Fruit fly (Drosophila melanogaster) whole organism, embryonic: ENCODE results near the gene CG14194.

Source experiments
- CG10267 ChIP-seq: fragments of 200-800 bp; sonication (Bioruptor generic); optimal IDR thresholded peaks from 2 replicates; lab custom pipeline; 2018; ENCODE audit warnings: missing biosample characterization, mild to moderate bottlenecking, missing genetic modification characterization, moderate library complexity
- CG11093 ChIP-seq: fragments of 200-800 bp; sonication (Bioruptor generic); IDR thresholded peaks from 3 replicates; pipeline ENCODE4 v1.3.6; 2022; ENCODE audit warnings: missing biosample characterization, missing genetic modification characterization
- CG11456 ChIP-seq: fragments of 200-800 bp; sonication (Bioruptor generic); IDR thresholded peaks from 3 replicates; pipeline ENCODE4 v1.3.6; 2022; ENCODE audit warnings: missing biosample characterization, missing genetic modification characterization
- CG15514 ChIP-seq: fragments of 200-800 bp; sonication (Bioruptor generic); optimal IDR thresholded peaks from 3 replicates; lab custom pipeline; 2017; ENCODE audit warnings: missing biosample characterization, missing genetic modification characterization, mild to moderate bottlenecking, moderate library complexity, missing genetic modification reagents
- CG17361 ChIP-seq: fragments of 200-800 bp; sonication (Bioruptor generic); IDR thresholded peaks from 3 replicates; pipeline ENCODE4 v1.3.6; 2022; ENCODE audit warnings: missing biosample characterization, missing genetic modification characterization
- CG17612 ChIP-seq: fragments of 200-800 bp; sonication (Bioruptor generic); IDR thresholded peaks from 2 replicates; pipeline ENCODE4 v1.3.6; 2022; ENCODE audit warnings: missing biosample characterization, missing genetic modification characterization
- CG2116 ChIP-seq: fragments of 200-800 bp; sonication (Bioruptor generic); optimal IDR thresholded peaks from 3 replicates; lab custom pipeline; 2018; ENCODE audit warnings: missing biosample characterization, mild to moderate bottlenecking, missing genetic modification characterization
- CG30020 ChIP-seq: fragments of 200-800 bp; optimal IDR thresholded peaks from 2 replicates; lab custom pipeline; 2019; ENCODE audit warnings: missing biosample characterization, mild to moderate bottlenecking, missing genetic modification characterization, moderate library complexity
- CG3065 ChIP-seq: fragments of 200-800 bp; sonication (Bioruptor generic); optimal IDR thresholded peaks from 2 replicates; lab custom pipeline; 2016; ENCODE audit warnings: missing biosample characterization, missing genetic modification characterization
- CG3407 ChIP-seq: fragments of 200-800 bp; sonication (Bioruptor generic); optimal IDR thresholded peaks from 2 replicates; lab custom pipeline; 2018; ENCODE audit warnings: missing biosample characterization, mild to moderate bottlenecking, missing genetic modification characterization
- CG34224 ChIP-seq: fragments of 200-800 bp; sonication (Bioruptor generic); IDR thresholded peaks from 3 replicates; pipeline ENCODE4 v1.3.6; 2022; ENCODE audit warnings: missing biosample characterization, missing genetic modification characterization; ENCODE audit not compliant: partially characterized antibody
- CG34422 ChIP-seq: fragments of 200-800 bp; sonication (Bioruptor generic); IDR thresholded peaks from 3 replicates; pipeline ENCODE4 v1.3.6; 2022; ENCODE audit warnings: missing biosample characterization, missing genetic modification characterization
- CG4617 ChIP-seq: fragments of 200-800 bp; sonication (Bioruptor generic); optimal IDR thresholded peaks from 3 replicates; lab custom pipeline; 2016; ENCODE audit warnings: missing biosample characterization, missing genetic modification characterization, borderline replicate concordance
- CG6175 ChIP-seq: fragments of 200-800 bp; sonication (Bioruptor generic); IDR thresholded peaks from 3 replicates; pipeline ENCODE4 v1.3.6; 2022; ENCODE audit warnings: missing biosample characterization, missing genetic modification characterization
- CG7556 ChIP-seq: fragments of 200-800 bp; sonication (Bioruptor generic); optimal IDR thresholded peaks from 2 replicates; lab custom pipeline; 2017; ENCODE audit warnings: missing biosample characterization, mild to moderate bottlenecking, missing genetic modification characterization
- CG8924 ChIP-seq: fragments of 200-800 bp; optimal IDR thresholded peaks from 3 replicates; lab custom pipeline; 2019; ENCODE audit warnings: missing biosample characterization, mild to moderate bottlenecking, missing genetic modification characterization, moderate library complexity
- CG9437 ChIP-seq: fragments of 200-800 bp; sonication (Bioruptor generic); optimal IDR thresholded peaks from 2 replicates; lab custom pipeline; 2018; ENCODE audit warnings: missing biosample characterization, mild to moderate bottlenecking, missing genetic modification characterization
- CG9876 ChIP-seq: fragments of 200-800 bp; sonication (Bioruptor generic); optimal IDR thresholded peaks from 2 replicates; lab custom pipeline; 2016; ENCODE audit warnings: missing biosample characterization, missing genetic modification characterization
- CHES-1-like ChIP-seq: fragments of 200-800 bp; sonication (Bioruptor generic); optimal IDR thresholded peaks from 2 replicates; lab custom pipeline; 2016; ENCODE audit warnings: missing biosample characterization, missing genetic modification characterization
- CoRest ChIP-seq: fragments of 200-800 bp; sonication (Bioruptor generic); optimal IDR thresholded peaks from 3 replicates; lab custom pipeline; 2018; ENCODE audit warnings: missing biosample characterization, mild to moderate bottlenecking, missing genetic modification characterization, moderate library complexity
- GATAe ChIP-seq: fragments of 200-800 bp; sonication (Bioruptor generic); conservative IDR thresholded peaks from 2 replicates; pipeline ENCODE4 v1.3.6; 2022; ENCODE audit warnings: missing biosample characterization, missing genetic modification characterization
- HLH4C ChIP-seq: fragments of 200-800 bp; sonication (Bioruptor generic); IDR thresholded peaks from 3 replicates; pipeline ENCODE4 v1.3.6; 2022; ENCODE audit warnings: missing biosample characterization, missing genetic modification characterization; ENCODE audit not compliant: partially characterized antibody
- HmgZ ChIP-seq: fragments of 200-800 bp; sonication (Bioruptor generic); optimal IDR thresholded peaks from 2 replicates; lab custom pipeline; 2018; ENCODE audit warnings: missing biosample characterization, mild to moderate bottlenecking, missing genetic modification characterization
- MESR4 ChIP-seq: fragments of 200-800 bp; sonication (Bioruptor generic); optimal IDR thresholded peaks from 2 replicates; lab custom pipeline; 2018; ENCODE audit warnings: missing biosample characterization, mild to moderate bottlenecking, missing genetic modification characterization, moderate library complexity
- Med ChIP-seq: fragments of 200-800 bp; sonication (Bioruptor generic); peaks from one replicate; lab custom pipeline; 2016; ENCODE audit warnings: missing biosample characterization, missing genetic modification characterization, mild to moderate bottlenecking, inconsistent platforms, moderate library complexity
- Mes4 ChIP-seq: fragments of 200-800 bp; sonication (Bioruptor generic); optimal IDR thresholded peaks from 2 replicates; lab custom pipeline; 2016; ENCODE audit warnings: missing biosample characterization, missing genetic modification characterization
- NC2β ChIP-seq: fragments of 200-800 bp; sonication (Bioruptor generic); optimal IDR thresholded peaks from 2 replicates; lab custom pipeline; 2016; ENCODE audit warnings: missing biosample characterization, missing genetic modification characterization
- NFAT ChIP-seq: fragments of 200-800 bp; sonication (Bioruptor generic); IDR thresholded peaks from 2 replicates; pipeline ENCODE4 v1.3.6; 2022; ENCODE audit warnings: missing biosample characterization, missing genetic modification characterization
- Rfx ChIP-seq: fragments of 200-800 bp; sonication (Bioruptor generic); IDR thresholded peaks from 2 replicates; pipeline ENCODE4 v1.3.6; 2022; ENCODE audit warnings: missing biosample characterization, missing genetic modification characterization
- Scr ChIP-seq: fragments of 200-800 bp; sonication (Bioruptor generic); IDR thresholded peaks from 2 replicates; pipeline ENCODE4 v1.3.6; 2022; ENCODE audit warnings: missing biosample characterization, missing genetic modification characterization; ENCODE audit not compliant: partially characterized antibody
- Sox102F ChIP-seq: fragments of 200-800 bp; sonication (Bioruptor generic); optimal IDR thresholded peaks from 2 replicates; lab custom pipeline; 2018; ENCODE audit warnings: missing biosample characterization, mild to moderate bottlenecking, missing genetic modification characterization, moderate library complexity
- YL-1 ChIP-seq: fragments of 200-800 bp; sonication (Bioruptor generic); optimal IDR thresholded peaks from 3 replicates; lab custom pipeline; 2017; ENCODE audit warnings: missing biosample characterization, mild to moderate bottlenecking, missing genetic modification characterization
- amos ChIP-seq: fragments of 200-800 bp; sonication (Bioruptor generic); IDR thresholded peaks from 2 replicates; pipeline ENCODE4 v1.3.6; 2022; ENCODE audit warnings: missing biosample characterization, missing genetic modification characterization; ENCODE audit not compliant: partially characterized antibody
- ap ChIP-seq: fragments of 200-800 bp; sonication (Bioruptor generic); IDR thresholded peaks from 2 replicates; pipeline ENCODE4 v1.3.6; 2022; ENCODE audit warnings: missing biosample characterization, missing genetic modification characterization
- btn ChIP-seq: fragments of 200-800 bp; sonication (Bioruptor generic); optimal IDR thresholded peaks from 2 replicates; lab custom pipeline; 2016; ENCODE audit warnings: missing biosample characterization, missing genetic modification characterization
- chinmo ChIP-seq: fragments of 200-800 bp; sonication (Bioruptor generic); IDR thresholded peaks from 4 replicates; pipeline ENCODE4 v1.3.6; 2022; ENCODE audit warnings: missing biosample characterization, missing genetic modification characterization; ENCODE audit not compliant: partially characterized antibody
- crp ChIP-seq, 2 experiments: fragments of 200-800 bp; sonication (Bioruptor generic); optimal IDR thresholded peaks; 2 replicates in 1 of 2; 3 replicates in 1 of 2; lab custom pipeline; 2017; ENCODE audit warnings: missing biosample characterization in 2 of 2, missing genetic modification characterization in 2 of 2, mild to moderate bottlenecking in 1 of 2, moderate library complexity in 1 of 2
- dmrt11E ChIP-seq: fragments of 200-800 bp; sonication (Bioruptor generic); optimal IDR thresholded peaks from 3 replicates; lab custom pipeline; 2018; ENCODE audit warnings: missing biosample characterization, mild to moderate bottlenecking, missing genetic modification characterization, moderate library complexity
- emc ChIP-seq: fragments of 200-800 bp; sonication (Bioruptor generic); optimal IDR thresholded peaks from 2 replicates; lab custom pipeline; 2016; ENCODE audit warnings: missing biosample characterization, missing genetic modification characterization
- fu2 ChIP-seq: fragments of 200-800 bp; sonication (Bioruptor generic); optimal IDR thresholded peaks from 2 replicates; lab custom pipeline; 2016; ENCODE audit warnings: missing biosample characterization, missing genetic modification characterization
- inv ChIP-seq: fragments of 200-800 bp; sonication (Bioruptor generic); IDR thresholded peaks from 2 replicates; pipeline ENCODE4 v1.3.6; 2022; ENCODE audit warnings: missing biosample characterization, missing genetic modification characterization; ENCODE audit not compliant: partially characterized antibody
- knrl ChIP-seq: fragments of 200-800 bp; sonication (Bioruptor generic); IDR thresholded peaks from 3 replicates; pipeline ENCODE4 v1.3.6; 2022; ENCODE audit warnings: missing biosample characterization, missing genetic modification characterization; ENCODE audit not compliant: partially characterized antibody
- mld ChIP-seq: fragments of 200-800 bp; sonication (Bioruptor generic); IDR thresholded peaks from 3 replicates; pipeline ENCODE4 v1.3.6; 2022; ENCODE audit warnings: missing biosample characterization, missing genetic modification characterization; ENCODE audit not compliant: partially characterized antibody
- nmo ChIP-seq: fragments of 200-800 bp; sonication (Bioruptor generic); optimal IDR thresholded peaks from 2 replicates; lab custom pipeline; 2018; ENCODE audit warnings: missing biosample characterization, mild to moderate bottlenecking, missing genetic modification characterization, moderate library complexity
- row ChIP-seq: fragments of 200-800 bp; sonication (Bioruptor generic); IDR thresholded peaks from 3 replicates; pipeline ENCODE4 v1.3.6; 2022; ENCODE audit warnings: missing biosample characterization, missing genetic modification characterization
- sna ChIP-seq: fragments of 200-800 bp; sonication (Bioruptor generic); IDR thresholded peaks from 2 replicates; pipeline ENCODE4 v1.3.6; 2022; ENCODE audit warnings: missing biosample characterization, missing genetic modification characterization; ENCODE audit not compliant: partially characterized antibody
- stwl ChIP-seq: fragments of 200-800 bp; sonication (Bioruptor generic); optimal IDR thresholded peaks from 3 replicates; lab custom pipeline; 2018; ENCODE audit warnings: missing biosample characterization, mild to moderate bottlenecking, missing genetic modification characterization, moderate library complexity
- sug ChIP-seq: fragments of 200-800 bp; optimal IDR thresholded peaks from 2 replicates; lab custom pipeline; 2019; ENCODE audit warnings: missing biosample characterization, mild to moderate bottlenecking, missing genetic modification characterization, moderate library complexity
- tap ChIP-seq: fragments of 200-800 bp; optimal IDR thresholded peaks from 3 replicates; lab custom pipeline; 2019; ENCODE audit warnings: missing biosample characterization, mild to moderate bottlenecking, missing genetic modification characterization, moderate library complexity
- wor ChIP-seq: fragments of 200-800 bp; sonication (Bioruptor generic); IDR thresholded peaks from 2 replicates; pipeline ENCODE4 v1.3.6; 2022; ENCODE audit warnings: missing biosample characterization, missing genetic modification characterization

Gene CG14194

DNA sequence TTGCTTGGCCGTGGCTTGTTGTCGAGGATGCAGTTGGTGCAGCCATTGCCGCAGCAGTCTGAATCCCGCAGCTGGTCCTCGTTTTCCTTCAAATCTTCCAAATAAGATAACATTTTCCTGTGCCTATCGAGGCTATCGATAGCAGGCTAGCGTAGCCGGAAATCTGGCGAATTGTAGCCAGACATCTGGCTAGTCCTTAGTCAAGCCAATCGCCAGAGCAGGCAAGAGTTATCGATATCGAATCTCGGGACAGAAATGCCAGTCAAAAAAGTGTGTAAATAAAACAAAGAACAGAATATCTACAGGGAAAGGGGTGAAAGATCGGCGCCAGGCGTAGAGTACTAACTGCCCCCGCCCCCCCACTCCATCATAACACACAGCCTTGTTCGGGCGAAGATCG, at the start of gene CG14194, which contains the start of gene CG7914 (continued):
- TF ChIP-seq row (GFP tag; lab: Robert Waterston, UW) (peak; percentile 62), CG4617 (GFP tag; lab: Kevin White, UChicago) (peak; percentile 63), CG11456 (GFP tag; lab: Robert Waterston, UW) (no peak), MESR4 (peak; percentile 74), CG3407 (GFP tag; lab: Kevin White, UChicago) (no peak), NC2β (GFP tag; lab: Kevin White, UChicago) (no peak), HmgZ (peak; percentile 45), CG11093 (GFP tag; lab: Robert Waterston, UW) (no peak), CG7556 (GFP tag; lab: Kevin White, UChicago) (no peak), wor (no peak), Sox102F (no peak), dmrt11E (tag; lab: Kevin White, UChicago) (no peak), CG2116 (GFP tag; lab: Kevin White, UChicago) (peak; percentile 67), HLH4C (GFP tag; lab: Robert Waterston, UW) (peak; percentile 96), nmo (GFP tag; lab: Kevin White, UChicago) (peak; percentile 8), GATAe (no peak), amos (GFP tag; lab: Robert Waterston, UW) (peak; percentile 77), emc (no peak), Mes4 (GFP tag; lab: Kevin White, UChicago) (no peak), crp (GFP tag; optimal IDR thresholded peaks at IDR 0.05; lab: Kevin White, UChicago) (peak in 1 of 2 experiments; percentile 51), Rfx (GFP tag; lab: Robert Waterston, UW) (peak; percentile 48), Med (GFP tag; lab: Kevin White, UChicago) (peak; percentile 50), CHES-1-like (GFP tag; lab: Kevin White, UChicago) (no peak), CG34422 (peak; percentile 16; the same call in 1 of the 3 replicates), CG10267 (tag; lab: Kevin White, UChicago) (peak; percentile 3), chinmo (GFP tag; lab: Robert Waterston, UW) (peak; percentile 76; the same call in 2 of the 4 replicates), NFAT (GFP tag; lab: Robert Waterston, UW) (no peak), inv (GFP tag; lab: Robert Waterston, UW) (peak; percentile 60), CG8924 (tag; lab: Kevin White, UChicago) (peak; percentile 1), stwl (tag; lab: Kevin White, UChicago) (peak; percentile 56), CoRest (tag; lab: Kevin White, UChicago) (peak; percentile 14), sna (peak; percentile 74), YL-1 (GFP tag; lab: Kevin White, UChicago) (peak; percentile 43), CG15514 (GFP tag; lab: Kevin White, UChicago) (peak; percentile 58), CG6175 (GFP tag; lab: Robert Waterston, UW) (no peak), CG17612 (no peak), sug (tag; lab: Kevin White, UChicago) (peak; percentile 7), btn (GFP tag; lab: Kevin White, UChicago) (no peak), fu2 (GFP tag; lab: Kevin White, UChicago) (no peak), tap (tag; lab: Kevin White, UChicago) (no peak), CG9876 (no peak), ap (no peak), CG30020 (tag; lab: Kevin White, UChicago) (peak; percentile 17), mld (GFP tag; lab: Robert Waterston, UW) (peak; percentile 80), CG3065 (GFP tag; lab: Kevin White, UChicago) (no peak), CG17361 (no peak), Scr (GFP tag; lab: Robert Waterston, UW) (peak; percentile 75), CG34224 (GFP tag; lab: Robert Waterston, UW) (peak; percentile 71; the same call in 2 of the 3 replicates), knrl (GFP tag; lab: Robert Waterston, UW) (peak; percentile 61; the same call in 2 of the 3 replicates), CG9437 (no peak)
